Worm (Caenorhabditis elegans): Measurements from ENCODE around the gene pqn-13.

pqn-13 gene

DNA sequence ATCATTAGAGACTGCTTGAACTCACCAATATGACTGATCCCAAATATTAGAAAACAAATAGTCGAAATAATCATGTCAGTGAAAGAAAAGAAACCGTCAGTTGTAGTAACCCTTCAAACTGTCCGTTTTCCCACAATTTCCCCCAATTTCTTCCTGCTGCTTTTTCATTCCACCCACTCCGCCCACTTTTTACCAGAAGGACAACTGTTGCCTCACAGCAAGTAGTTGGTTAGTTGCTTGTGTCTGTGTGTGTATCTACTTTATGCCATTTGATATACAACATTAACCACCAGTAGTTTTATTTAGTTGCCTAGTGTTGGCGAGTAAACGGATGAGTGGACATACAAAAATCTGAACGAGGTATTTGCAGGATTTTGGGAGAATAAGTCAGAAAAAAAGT, 40.6 kb upstream of the pqn-13 start, which contains the start of gene K09H11.9:
TSS of gene K09H11.9 (minus strand) at position 101 of the 400 bp plus-strand sequence.
- TF ChIP-seq nhr-237 (tag; optimal IDR thresholded peaks at IDR 0.05) (no peak), daf-12 (tag; optimal IDR thresholded peaks at IDR 0.05) (no peak), nhr-67 (tag; optimal IDR thresholded peaks at IDR 0.05) (no peak), ZK546.5 (tag; optimal IDR thresholded peaks at IDR 0.05) (no peak), mdl-1 (tag; optimal IDR thresholded peaks at IDR 0.05) (no peak)

DNA sequence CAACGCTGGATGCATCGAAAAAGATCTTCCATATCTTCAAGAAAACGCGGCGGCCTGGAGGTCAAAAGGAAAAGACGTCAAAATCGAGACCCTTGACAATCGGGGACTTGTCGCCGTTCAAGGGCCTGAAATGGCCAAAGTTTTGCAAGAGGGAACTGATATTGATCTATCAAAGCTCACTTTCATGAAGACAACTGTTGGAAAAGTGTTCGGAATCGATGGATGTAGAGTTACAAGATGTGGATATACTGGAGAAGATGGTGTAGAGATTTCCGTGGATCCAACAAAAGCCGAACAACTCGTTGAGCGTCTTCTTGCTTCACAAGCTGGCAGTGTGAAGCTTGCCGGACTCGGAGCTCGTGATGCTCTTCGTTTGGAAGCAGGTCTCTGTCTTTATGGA, 37.6 kb upstream of the pqn-13 start:
- TF ChIP-seq elt-3 (tag; optimal IDR thresholded peaks at IDR 0.05) = no peak

DNA sequence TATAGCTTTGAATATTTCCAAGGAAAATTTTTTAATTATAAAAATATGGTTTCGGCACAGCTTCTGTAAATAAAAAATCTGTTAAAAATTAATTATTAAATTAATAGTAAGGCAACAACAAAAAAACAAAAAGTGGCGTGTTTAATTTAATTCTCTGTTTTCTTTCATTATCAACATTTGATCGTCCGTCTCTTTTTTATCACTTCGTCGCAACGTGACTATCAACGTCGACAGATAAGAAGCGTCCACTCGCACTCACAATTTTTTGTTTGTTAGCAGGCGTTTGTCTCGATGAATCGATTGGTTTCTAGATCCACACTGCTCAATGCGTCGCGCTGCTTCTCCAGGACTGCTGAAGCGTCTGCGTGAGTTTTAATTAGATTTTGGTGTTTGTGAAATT, 36.7 kb upstream of the pqn-13 start, which contains the start of gene gcst-1:
TSS of gene gcst-1 (plus strand) at position 277 of the 400 bp plus-strand sequence.
- no peak for TF ChIP-seq nhr-25 (tag; optimal IDR thresholded peaks at IDR 0.05)
- no peak for TF ChIP-seq skn-1 (tag; optimal IDR thresholded peaks at IDR 0.05)
- TF ChIP-seq pqm-1 (tag; optimal IDR thresholded peaks at IDR 0.05) = peak; percentile 75
- peak; percentile 91 for TF ChIP-seq elt-2 (tag; optimal IDR thresholded peaks at IDR 0.05)
- TF ChIP-seq unc-62 (GFP tag; optimal IDR thresholded peaks at IDR 0.05) = no peak
- TF ChIP-seq hmg-11 (tag; optimal IDR thresholded peaks at IDR 0.05) = no peak
- TF ChIP-seq jun-1 (tag; optimal IDR thresholded peaks at IDR 0.05) = peak; percentile 15
- no peak for TF ChIP-seq pha-4 (tag; optimal IDR thresholded peaks at IDR 0.05)
- no peak for TF ChIP-seq R02D3.7 (tag; optimal IDR thresholded peaks at IDR 0.05)
- no peak for TF ChIP-seq aly-2 (tag; optimal IDR thresholded peaks at IDR 0.05)
- TF ChIP-seq ceh-28 (tag; optimal IDR thresholded peaks at IDR 0.05) = no peak
- TF ChIP-seq ama-1 (optimal IDR thresholded peaks at IDR 0.05) = peak; percentile 1
- no peak for TF ChIP-seq ztf-11 (tag; optimal IDR thresholded peaks at IDR 0.05)
- no peak for TF ChIP-seq fkh-10 (GFP tag; optimal IDR thresholded peaks at IDR 0.05)
- TF ChIP-seq lin-15B (tag; optimal IDR thresholded peaks at IDR 0.05) = no peak
- no peak for TF ChIP-seq ceh-16 (tag; optimal IDR thresholded peaks at IDR 0.05)
- no peak for TF ChIP-seq elt-1 (tag; optimal IDR thresholded peaks at IDR 0.05)
- TF ChIP-seq nhr-28 (tag; optimal IDR thresholded peaks at IDR 0.05) = no peak
- no peak for TF ChIP-seq egl-5 (tag; optimal IDR thresholded peaks at IDR 0.05)
- TF ChIP-seq nhr-11 (tag; optimal IDR thresholded peaks at IDR 0.05) = no peak
- TF ChIP-seq unc-39 (tag; optimal IDR thresholded peaks at IDR 0.05) = no peak
- no peak for TF ChIP-seq mml-1 (tag; optimal IDR thresholded peaks at IDR 0.05)
- TF ChIP-seq zag-1 (tag; optimal IDR thresholded peaks at IDR 0.05) = no peak
- no peak for TF ChIP-seq nhr-67 (tag; optimal IDR thresholded peaks at IDR 0.05)

DNA sequence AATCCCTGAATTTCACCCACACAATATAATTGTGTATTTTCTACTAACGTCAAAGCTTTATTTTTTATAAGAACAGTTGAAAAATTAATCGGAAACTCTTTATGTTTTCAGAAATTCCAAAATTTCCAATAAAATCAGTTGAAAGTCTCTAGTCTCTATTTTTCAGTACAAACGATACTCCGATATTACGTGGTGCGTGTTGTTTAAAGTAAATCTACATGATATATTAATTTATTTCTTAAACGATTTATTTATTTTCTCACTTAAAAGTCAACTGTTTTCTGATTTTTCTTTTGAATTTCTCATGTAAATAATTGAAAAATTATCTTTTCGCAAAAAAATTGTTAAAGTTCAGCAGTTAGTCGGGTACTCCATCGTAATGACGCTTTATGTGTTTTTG, 36.3 kb upstream of the pqn-13 start:
- TF ChIP-seq fkh-10 (GFP tag; optimal IDR thresholded peaks at IDR 0.05) = no peak
- no peak for TF ChIP-seq pqm-1 (tag; optimal IDR thresholded peaks at IDR 0.05)
- no peak for TF ChIP-seq skn-1 (tag; optimal IDR thresholded peaks at IDR 0.05)
- TF ChIP-seq aly-2 (tag; optimal IDR thresholded peaks at IDR 0.05) = no peak
- no peak for TF ChIP-seq mdl-1 (tag; optimal IDR thresholded peaks at IDR 0.05)
- TF ChIP-seq ceh-16 (tag; optimal IDR thresholded peaks at IDR 0.05) = no peak
- TF ChIP-seq elt-2 (tag; optimal IDR thresholded peaks at IDR 0.05) = no peak
- no peak for TF ChIP-seq R02D3.7 (tag; optimal IDR thresholded peaks at IDR 0.05)
- no peak for TF ChIP-seq ceh-82 (tag; optimal IDR thresholded peaks at IDR 0.05)
- TF ChIP-seq nhr-237 (tag; optimal IDR thresholded peaks at IDR 0.05) = no peak
- no peak for TF ChIP-seq nhr-76 (tag; optimal IDR thresholded peaks at IDR 0.05)
- no peak for TF ChIP-seq unc-39 (tag; optimal IDR thresholded peaks at IDR 0.05)
- TF ChIP-seq unc-62 (GFP tag; optimal IDR thresholded peaks at IDR 0.05) = no peak
- no peak for TF ChIP-seq ztf-4 (tag; optimal IDR thresholded peaks at IDR 0.05)
- no peak for TF ChIP-seq snpc-4 (tag; optimal IDR thresholded peaks at IDR 0.05)
- TF ChIP-seq lin-39 (tag; optimal IDR thresholded peaks at IDR 0.05) = no peak
- TF ChIP-seq nhr-12 (tag; optimal IDR thresholded peaks at IDR 0.05) = no peak
- TF ChIP-seq zag-1 (tag; optimal IDR thresholded peaks at IDR 0.05) = no peak
- no peak for TF ChIP-seq ZK546.5 (tag; optimal IDR thresholded peaks at IDR 0.05)

DNA sequence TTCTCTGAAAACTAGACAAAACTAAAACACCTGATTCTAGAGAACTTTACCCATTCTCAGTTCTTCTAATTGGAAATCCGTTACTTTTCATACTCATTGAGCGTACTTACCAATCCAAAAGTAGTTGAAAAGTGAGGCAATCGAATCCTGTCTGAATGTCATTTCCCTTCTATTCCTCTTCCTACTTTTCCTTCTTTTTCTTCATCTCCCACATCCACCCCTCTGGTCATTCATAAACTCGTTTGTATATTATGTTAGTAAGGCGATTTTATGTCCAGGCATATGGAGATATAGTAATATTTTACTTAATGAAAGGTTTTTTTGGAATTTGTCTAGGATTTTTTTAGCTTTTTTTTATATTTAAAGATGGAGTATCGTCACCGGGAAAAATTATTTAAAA, 32.4 kb upstream of the pqn-13 start:
- TF ChIP-seq unc-39 (tag; optimal IDR thresholded peaks at IDR 0.05) (no peak), pqm-1 (tag; optimal IDR thresholded peaks at IDR 0.05) (no peak), ceh-82 (tag; optimal IDR thresholded peaks at IDR 0.05) (no peak), daf-12 (tag; optimal IDR thresholded peaks at IDR 0.05) (no peak), ztf-11 (tag; optimal IDR thresholded peaks at IDR 0.05) (no peak), nfya-1 (tag; optimal IDR thresholded peaks at IDR 0.05; ENCODE audit: insufficient read depth) (no peak), ceh-28 (tag; optimal IDR thresholded peaks at IDR 0.05) (no peak), egl-27 (tag; optimal IDR thresholded peaks at IDR 0.05) (no peak)

Measured in whole organism, L3 larva.